Fruit fly (Drosophila melanogaster) whole organism, embryonic: Measurements from ENCODE around the gene CG43999.

Source experiments
- Abd-B ChIP-seq: fragments of 200-800 bp; sonication (Bioruptor generic); optimal IDR thresholded peaks from 2 replicates; lab custom pipeline; 2018; ENCODE audit warnings: missing biosample characterization, mild to moderate bottlenecking, missing genetic modification characterization, moderate library complexity
- Atf3 ChIP-seq: fragments of 200-800 bp; sonication (Bioruptor generic); optimal IDR thresholded peaks from 3 replicates; lab custom pipeline; 2016; ENCODE audit warnings: missing biosample characterization, missing genetic modification characterization
- Awh ChIP-seq: fragments of 200-800 bp; sonication (Bioruptor generic); IDR thresholded peaks from 2 replicates; pipeline ENCODE4, ENCODE4 v1.3.6; 2022; ENCODE audit warnings: missing biosample characterization, missing genetic modification characterization
- CG1024 ChIP-seq: fragments of 200-800 bp; sonication (Bioruptor generic); IDR thresholded peaks from 2 replicates; pipeline ENCODE4 v1.3.6; 2022; ENCODE audit warnings: missing biosample characterization, missing genetic modification characterization
- CG12219 ChIP-seq: fragments of 200-800 bp; sonication (Bioruptor generic); optimal IDR thresholded peaks from 3 replicates; lab custom pipeline; 2018; ENCODE audit warnings: missing biosample characterization, mild to moderate bottlenecking, missing genetic modification characterization
- CG12769 ChIP-seq: fragments of 200-800 bp; sonication (Bioruptor generic); optimal IDR thresholded peaks from 2 replicates; lab custom pipeline; 2019; ENCODE audit warnings: missing biosample characterization, mild to moderate bottlenecking, missing genetic modification characterization, moderate library complexity
- CG13287 ChIP-seq: fragments of 200-800 bp; sonication (Bioruptor generic); IDR thresholded peaks from 2 replicates; pipeline ENCODE4 v1.3.6; 2022; ENCODE audit warnings: missing biosample characterization, missing genetic modification characterization; ENCODE audit not compliant: partially characterized antibody
- CG13296 ChIP-seq: fragments of 200-800 bp; sonication (Bioruptor generic); optimal IDR thresholded peaks from 3 replicates; lab custom pipeline; 2018; ENCODE audit warnings: missing biosample characterization, mild to moderate bottlenecking, missing genetic modification characterization
- CG15073 ChIP-seq: fragments of 200-800 bp; sonication (Bioruptor generic); optimal IDR thresholded peaks from 2 replicates; lab custom pipeline; 2016; ENCODE audit warnings: missing biosample characterization, missing genetic modification characterization
- CG16779 ChIP-seq: fragments of 200-800 bp; sonication (Bioruptor generic); IDR thresholded peaks from 2 replicates; pipeline ENCODE4 v1.3.6; 2022; ENCODE audit warnings: missing biosample characterization, missing genetic modification characterization
- CG17328 ChIP-seq: fragments of 200-800 bp; sonication (Bioruptor generic); IDR thresholded peaks from 2 replicates; pipeline ENCODE4 v1.3.6; 2022; ENCODE audit warnings: missing biosample characterization, missing genetic modification characterization
- CG17359 ChIP-seq: fragments of 200-800 bp; sonication (Bioruptor generic); optimal IDR thresholded peaks from 3 replicates; lab custom pipeline; 2018; ENCODE audit warnings: missing biosample characterization, mild to moderate bottlenecking, missing genetic modification characterization, moderate library complexity
- CG17361 ChIP-seq: fragments of 200-800 bp; sonication (Bioruptor generic); IDR thresholded peaks from 3 replicates; pipeline ENCODE4 v1.3.6; 2022; ENCODE audit warnings: missing biosample characterization, missing genetic modification characterization
- CG17829 ChIP-seq: fragments of 200-800 bp; optimal IDR thresholded peaks from 2 replicates; lab custom pipeline; 2019; ENCODE audit warnings: missing biosample characterization, mild to moderate bottlenecking, missing genetic modification characterization, moderate library complexity
- CG17912 ChIP-seq: fragments of 200-800 bp; sonication (Bioruptor generic); optimal IDR thresholded peaks from 2 replicates; lab custom pipeline; 2018; ENCODE audit warnings: missing biosample characterization, mild to moderate bottlenecking, missing genetic modification characterization
- CG30403 ChIP-seq: fragments of 200-800 bp; sonication (Bioruptor generic); optimal IDR thresholded peaks from 3 replicates; lab custom pipeline; 2016; ENCODE audit warnings: missing biosample characterization, missing genetic modification characterization
- CG32767 ChIP-seq: fragments of 200-800 bp; sonication (Bioruptor generic); IDR thresholded peaks from 2 replicates; pipeline ENCODE4 v1.3.6; 2022; ENCODE audit warnings: missing biosample characterization, missing genetic modification characterization
- CG33557 ChIP-seq: fragments of 200-800 bp; sonication (Bioruptor generic); optimal IDR thresholded peaks from 2 replicates; lab custom pipeline; 2019; ENCODE audit warnings: missing biosample characterization, mild to moderate bottlenecking, missing genetic modification characterization, moderate library complexity
- CG3838 ChIP-seq: fragments of 200-800 bp; sonication (Bioruptor generic); optimal IDR thresholded peaks from 3 replicates; lab custom pipeline; 2016; ENCODE audit warnings: missing biosample characterization, missing genetic modification characterization
- CG6175 ChIP-seq: fragments of 200-800 bp; sonication (Bioruptor generic); IDR thresholded peaks from 3 replicates; pipeline ENCODE4 v1.3.6; 2022; ENCODE audit warnings: missing biosample characterization, missing genetic modification characterization
- CG6791 ChIP-seq: fragments of 200-800 bp; sonication (Bioruptor generic); IDR thresholded peaks from 3 replicates; pipeline ENCODE4 v1.3.6; 2022; ENCODE audit warnings: missing biosample characterization, missing genetic modification characterization; ENCODE audit not compliant: partially characterized antibody
- CHES-1-like ChIP-seq: fragments of 200-800 bp; sonication (Bioruptor generic); optimal IDR thresholded peaks from 2 replicates; lab custom pipeline; 2016; ENCODE audit warnings: missing biosample characterization, missing genetic modification characterization
- CrebB ChIP-seq: fragments of 200-800 bp; sonication (Bioruptor generic); optimal IDR thresholded peaks from 3 replicates; lab custom pipeline; 2018; ENCODE audit warnings: missing biosample characterization, mild to moderate bottlenecking, missing genetic modification characterization
- Dip2 ChIP-seq: fragments of 200-800 bp; sonication (Bioruptor generic); IDR thresholded peaks from 2 replicates; pipeline ENCODE4 v1.3.6; 2022; ENCODE audit warnings: missing biosample characterization, missing genetic modification characterization
- E2f2 ChIP-seq: fragments of 200-800 bp; sonication (Bioruptor generic); IDR thresholded peaks from 2 replicates; pipeline ENCODE4 v1.3.6; 2022; ENCODE audit warnings: missing biosample characterization, missing genetic modification characterization
- Fer1 ChIP-seq: fragments of 200-800 bp; sonication (Bioruptor generic); optimal IDR thresholded peaks from 2 replicates; lab custom pipeline; 2017; ENCODE audit warnings: missing biosample characterization, mild to moderate bottlenecking, missing genetic modification characterization
- HLH4C ChIP-seq: fragments of 200-800 bp; sonication (Bioruptor generic); IDR thresholded peaks from 3 replicates; pipeline ENCODE4 v1.3.6; 2022; ENCODE audit warnings: missing biosample characterization, missing genetic modification characterization; ENCODE audit not compliant: partially characterized antibody
- Hmx ChIP-seq: fragments of 200-800 bp; sonication (Bioruptor generic); optimal IDR thresholded peaks from 2 replicates; lab custom pipeline; 2016; ENCODE audit warnings: missing biosample characterization, missing genetic modification characterization
- Hr51 ChIP-seq, 2 experiments: fragments of 200-800 bp; sonication (Bioruptor generic); optimal IDR thresholded peaks; 2 replicates in 1 of 2; 3 replicates in 1 of 2; lab custom pipeline; 2016 to 2018; ENCODE audit warnings: missing biosample characterization in 2 of 2, missing genetic modification characterization in 2 of 2, mild to moderate bottlenecking in 1 of 2, moderate library complexity in 1 of 2
- NK7.1 ChIP-seq: fragments of 200-800 bp; sonication (Bioruptor generic); optimal IDR thresholded peaks from 3 replicates; lab custom pipeline; 2016; ENCODE audit warnings: missing biosample characterization, missing genetic modification characterization
- Neu2 ChIP-seq: fragments of 200-800 bp; sonication (Bioruptor generic); optimal IDR thresholded peaks from 3 replicates; lab custom pipeline; 2016; ENCODE audit warnings: missing biosample characterization, missing genetic modification characterization, borderline replicate concordance
- Sox100B ChIP-seq: fragments of 200-800 bp; sonication (Bioruptor generic); optimal IDR thresholded peaks from 3 replicates; lab custom pipeline; 2018; ENCODE audit warnings: missing biosample characterization, mild to moderate bottlenecking, missing genetic modification characterization
- Xbp1 ChIP-seq: fragments of 200-800 bp; sonication (Bioruptor generic); optimal IDR thresholded peaks from 3 replicates; lab custom pipeline; 2016; ENCODE audit warnings: missing biosample characterization, mild to moderate bottlenecking, missing genetic modification characterization
- ap ChIP-seq: fragments of 200-800 bp; sonication (Bioruptor generic); IDR thresholded peaks from 2 replicates; pipeline ENCODE4 v1.3.6; 2022; ENCODE audit warnings: missing biosample characterization, missing genetic modification characterization
- btn ChIP-seq: fragments of 200-800 bp; sonication (Bioruptor generic); optimal IDR thresholded peaks from 2 replicates; lab custom pipeline; 2016; ENCODE audit warnings: missing biosample characterization, missing genetic modification characterization
- chm ChIP-seq: fragments of 200-800 bp; sonication (Bioruptor generic); IDR thresholded peaks from 2 replicates; pipeline ENCODE4 v1.3.6; 2022; ENCODE audit warnings: missing biosample characterization, missing genetic modification characterization
- ci ChIP-seq: fragments of 200-800 bp; sonication (Bioruptor generic); IDR thresholded peaks from 3 replicates; pipeline ENCODE4 v1.3.6; 2022; ENCODE audit warnings: missing biosample characterization, missing genetic modification characterization
- croc ChIP-seq: fragments of 200-800 bp; sonication (Bioruptor generic); conservative IDR thresholded peaks from 3 replicates; pipeline ENCODE4 v1.3.6; 2022; ENCODE audit warnings: missing biosample characterization, missing genetic modification characterization
- ftz-f1 ChIP-seq: fragments of 200-800 bp; sonication (Bioruptor generic); optimal IDR thresholded peaks from 2 replicates; lab custom pipeline; 2016; ENCODE audit warnings: missing biosample characterization, missing genetic modification characterization
- gem ChIP-seq: fragments of 200-800 bp; sonication (Bioruptor generic); optimal IDR thresholded peaks from 2 replicates; lab custom pipeline; 2019; ENCODE audit warnings: missing biosample characterization, mild to moderate bottlenecking, missing genetic modification characterization, moderate library complexity
- kah ChIP-seq: fragments of 200-800 bp; sonication (Bioruptor generic); optimal IDR thresholded peaks from 2 replicates; lab custom pipeline; 2018; ENCODE audit warnings: missing biosample characterization, mild to moderate bottlenecking, missing genetic modification characterization
- lmd ChIP-seq: fragments of 200-800 bp; sonication (Bioruptor generic); IDR thresholded peaks from 2 replicates; pipeline ENCODE4 v1.3.6; 2022; ENCODE audit warnings: missing biosample characterization, missing genetic modification characterization
- oc ChIP-seq: fragments of 200-800 bp; sonication (Bioruptor generic); optimal IDR thresholded peaks from 2 replicates; lab custom pipeline; 2018; ENCODE audit warnings: missing biosample characterization, mild to moderate bottlenecking, missing genetic modification characterization, moderate library complexity
- pan ChIP-seq, 4 experiments: fragments of >200 bp in 3 of 4; fragments of 200-800 bp in 1 of 4; sonication (Bioruptor generic) in 1 of 4; optimal IDR thresholded peaks in 3 of 4; IDR thresholded peaks in 1 of 4; 2 replicates each; pipeline versions ENCODE4 v1.3.6 to Lab custom; 2017 to 2022; ENCODE audit warnings: missing biosample characterization in 2 of 4, missing genetic modification characterization in 2 of 4, mixed read lengths in 1 of 4
- pnt ChIP-seq: fragments of 200-800 bp; sonication (Bioruptor generic); optimal IDR thresholded peaks from 3 replicates; lab custom pipeline; 2016; ENCODE audit warnings: missing biosample characterization, missing genetic modification characterization
- sens ChIP-seq: fragments of 200-800 bp; sonication (Bioruptor generic); peaks from one replicate; lab custom pipeline; 2016; ENCODE audit warnings: missing biosample characterization, missing genetic modification characterization
- sr ChIP-seq: fragments of 200-800 bp; sonication (Bioruptor generic); IDR thresholded peaks from 3 replicates; pipeline ENCODE4 v1.3.6; 2022; ENCODE audit warnings: missing biosample characterization, missing genetic modification characterization
- tap ChIP-seq: fragments of 200-800 bp; optimal IDR thresholded peaks from 3 replicates; lab custom pipeline; 2019; ENCODE audit warnings: missing biosample characterization, mild to moderate bottlenecking, missing genetic modification characterization, moderate library complexity
- vnd ChIP-seq: fragments of 200-800 bp; sonication (Bioruptor generic); IDR thresholded peaks from 3 replicates; pipeline ENCODE4 v1.3.6; 2022; ENCODE audit warnings: missing biosample characterization, missing genetic modification characterization; ENCODE audit not compliant: partially characterized antibody
- zen ChIP-seq: fragments of 200-800 bp; sonication (Bioruptor generic); optimal IDR thresholded peaks from 3 replicates; lab custom pipeline; 2018; ENCODE audit warnings: missing biosample characterization, mild to moderate bottlenecking, missing genetic modification characterization, moderate library complexity

The CG43999 gene

dm6 chr3R:23942965-23943413 lies 14.2 kb upstream of the CG43999 start, which contains the start of gene Gdh (continued):
- TF ChIP-seq CG15073 (GFP tag; lab: Kevin White, UChicago) (no peak), tap (tag; lab: Kevin White, UChicago) (peak; percentile 41), Atf3 (no peak), CG6791 (no peak), NK7.1 (GFP tag; lab: Kevin White, UChicago) (no peak), sr (GFP tag; lab: Robert Waterston, UW) (0 out of 3 replicates have a peak, but pooled peaks have one; percentile 19), kah (peak; percentile 26), sens (GFP tag; lab: Kevin White, UChicago) (peak; percentile 77), CG17328 (GFP tag; lab: Robert Waterston, UW) (peak; percentile 32; the same call in 1 of the 2 replicates), CG33557 (GFP tag; lab: Kevin White, UChicago) (no peak), croc (no peak), CHES-1-like (no peak), pan (optimal IDR thresholded peaks at IDR 0.05; lab: Kevin White, UChicago) (no peak), pan (GFP tag; optimal IDR thresholded peaks at IDR 0.05 in 1 of 2, IDR thresholded peaks at IDR 0.05 in 1 of 2) (peak in 1 of 2 experiments; percentile 34), CG1024 (GFP tag; lab: Robert Waterston, UW) (no peak), CG17912 (GFP tag; lab: Kevin White, UChicago) (no peak), CG16779 (GFP tag; lab: Robert Waterston, UW) (peak; percentile 35; the same call in 1 of the 2 replicates), HLH4C (GFP tag; lab: Robert Waterston, UW) (peak; percentile 51; the same call in 1 of the 3 replicates), zen (no peak), Dip2 (GFP tag; lab: Robert Waterston, UW) (no peak), Abd-B (GFP tag; lab: Kevin White, UChicago) (no peak), btn (GFP tag; lab: Kevin White, UChicago) (no peak), oc (tag; lab: Kevin White, UChicago) (peak; percentile 56), CrebB (tag; lab: Kevin White, UChicago) (peak; percentile 41), Hmx (no peak), Sox100B (GFP tag; lab: Kevin White, UChicago) (no peak), CG17361 (GFP tag; lab: Robert Waterston, UW) (no peak), CG12219 (GFP tag; lab: Kevin White, UChicago) (peak; percentile 30), gem (tag; lab: Kevin White, UChicago) (no peak), CG17359 (tag; lab: Kevin White, UChicago) (peak; percentile 22), CG3838 (no peak), Xbp1 (GFP tag; lab: Kevin White, UChicago) (no peak), Hr51 (GFP tag; optimal IDR thresholded peaks at IDR 0.05; lab: Kevin White, UChicago) (no peak), CG6175 (GFP tag; lab: Robert Waterston, UW) (no peak), ap (GFP tag; lab: Robert Waterston, UW) (no peak), lmd (GFP tag; lab: Robert Waterston, UW) (no peak), CG13287 (GFP tag; lab: Robert Waterston, UW) (peak; percentile 74; the same call in 1 of the 2 replicates), chm (GFP tag; lab: Robert Waterston, UW) (peak; percentile 70; the same call in 1 of the 2 replicates), ftz-f1 (GFP tag; lab: Kevin White, UChicago) (peak; percentile 33), CG12769 (peak; percentile 35), CG30403 (GFP tag; lab: Kevin White, UChicago) (no peak), Neu2 (GFP tag; lab: Kevin White, UChicago) (no peak), ci (GFP tag; lab: Robert Waterston, UW) (peak; percentile 76), pnt (no peak), CG13296 (GFP tag; lab: Kevin White, UChicago) (peak; percentile 51), E2f2 (peak; percentile 47; the same call in 1 of the 2 replicates), vnd (GFP tag; lab: Robert Waterston, UW) (no peak), CG32767 (GFP tag; lab: Robert Waterston, UW) (peak; percentile 45; the same call in 1 of the 2 replicates), Fer1 (peak; percentile 69), CG17829 (tag; lab: Kevin White, UChicago) (no peak), Awh (GFP tag; lab: Robert Waterston, UW) (peak; percentile 60; the same call in 1 of the 2 replicates)
